Fruit fly (Drosophila melanogaster): Measurements from ENCODE around the gene eIF1A.

Gene eIF1A

dm6 chr3R:18292371-18292770 is 17.9 kb downstream of the eIF1A start:
- TF ChIP-seq insv (optimal IDR thresholded peaks at IDR 0.05), result no peak
- no peak for TF ChIP-seq psq (optimal IDR thresholded peaks at IDR 0.05)
- no peak for TF ChIP-seq h (optimal IDR thresholded peaks at IDR 0.05)
- no peak for TF ChIP-seq ttk (optimal IDR thresholded peaks at IDR 0.05)
- no peak for TF ChIP-seq Myc (optimal IDR thresholded peaks at IDR 0.05)
- TF ChIP-seq Sin3A (optimal IDR thresholded peaks at IDR 0.05), result no peak

- TF ChIP-seq ttk (optimal IDR thresholded peaks at IDR 0.05), result no peak
- TF ChIP-seq insv (optimal IDR thresholded peaks at IDR 0.05), result no peak
- no peak for TF ChIP-seq psq (optimal IDR thresholded peaks at IDR 0.05)
- no peak for TF ChIP-seq h (optimal IDR thresholded peaks at IDR 0.05)
- no peak for TF ChIP-seq Sin3A (optimal IDR thresholded peaks at IDR 0.05)
These were observed 20.0 kb downstream of the eIF1A start for dm6 chr3R:18294488-18294887.

DNA sequence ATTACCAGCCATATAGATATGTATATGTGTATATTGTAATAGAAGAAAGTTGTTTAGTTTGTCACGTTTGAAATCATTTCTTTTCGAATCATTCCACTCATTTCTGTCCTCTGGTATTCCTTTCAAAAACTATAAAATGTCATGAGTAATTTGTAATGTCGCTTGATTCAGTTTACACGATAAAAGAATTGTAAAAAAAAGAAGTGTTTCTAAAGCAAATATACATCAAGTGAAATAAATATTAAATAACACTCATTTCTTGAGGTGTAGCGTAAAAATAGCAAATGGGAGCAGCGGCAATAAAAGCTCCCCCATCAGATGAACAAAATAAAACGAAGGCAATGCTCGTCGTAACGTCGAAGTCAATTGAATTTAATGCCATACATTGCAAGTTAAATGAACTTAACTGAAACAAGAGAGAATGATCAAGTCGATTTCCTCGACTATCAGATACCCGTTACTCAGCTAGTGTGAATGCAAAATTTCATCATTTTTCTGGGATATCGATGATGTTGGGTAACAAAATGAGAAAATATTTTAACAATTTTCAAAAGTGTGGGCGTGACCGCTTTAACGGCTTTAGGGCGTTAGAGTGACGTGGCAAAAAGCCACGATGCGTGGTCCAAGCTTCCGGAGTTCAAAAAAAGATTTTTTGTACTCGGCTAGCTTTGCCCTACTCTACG is 20.9 kb downstream of the eIF1A start:
- TF ChIP-seq insv (optimal IDR thresholded peaks at IDR 0.05), result no peak
- TF ChIP-seq Myc (optimal IDR thresholded peaks at IDR 0.05), result no peak

dm6 chr3R:18296084-18296483 is 21.6 kb downstream of the eIF1A start:
- TF ChIP-seq psq (optimal IDR thresholded peaks at IDR 0.05), result no peak
- no peak for TF ChIP-seq insv (optimal IDR thresholded peaks at IDR 0.05)
- TF ChIP-seq h (optimal IDR thresholded peaks at IDR 0.05), result no peak
- TF ChIP-seq Sin3A (optimal IDR thresholded peaks at IDR 0.05), result no peak
- TF ChIP-seq ttk (optimal IDR thresholded peaks at IDR 0.05), result no peak
- no peak for TF ChIP-seq Myc (optimal IDR thresholded peaks at IDR 0.05)

DNA sequence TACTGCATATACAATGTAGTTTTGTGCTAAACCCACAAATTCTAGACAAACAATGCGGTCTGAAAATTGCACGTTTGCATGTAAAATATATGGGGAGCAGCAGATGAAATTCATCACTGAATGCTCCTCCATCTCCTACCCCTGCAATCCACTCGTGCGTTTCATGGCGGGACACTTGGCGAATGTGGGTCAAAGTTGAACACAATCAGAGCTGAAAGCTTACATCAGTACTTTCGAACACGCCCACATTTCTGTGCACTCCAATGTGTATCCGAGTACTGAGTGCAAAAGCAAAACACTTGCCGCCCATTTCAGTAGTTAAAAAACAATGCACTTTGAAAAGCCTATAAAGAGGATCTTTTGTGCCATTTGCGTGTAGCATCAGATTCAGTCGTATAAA is 22.3 kb downstream of the eIF1A start:
- TF ChIP-seq h (optimal IDR thresholded peaks at IDR 0.05) (no peak), Sin3A (optimal IDR thresholded peaks at IDR 0.05) (no peak), psq (optimal IDR thresholded peaks at IDR 0.05) (no peak), Myc (optimal IDR thresholded peaks at IDR 0.05) (no peak), ttk (optimal IDR thresholded peaks at IDR 0.05) (no peak), insv (optimal IDR thresholded peaks at IDR 0.05) (no peak)

dm6 chr3R:18297444-18298297 is 23.2 kb downstream of the eIF1A start:
- no peak for TF ChIP-seq Sin3A (optimal IDR thresholded peaks at IDR 0.05)
- no peak for TF ChIP-seq Myc (optimal IDR thresholded peaks at IDR 0.05)
- no peak for TF ChIP-seq psq (optimal IDR thresholded peaks at IDR 0.05)
- no peak for TF ChIP-seq h (optimal IDR thresholded peaks at IDR 0.05)
- TF ChIP-seq insv (optimal IDR thresholded peaks at IDR 0.05), result no peak
- TF ChIP-seq ttk (optimal IDR thresholded peaks at IDR 0.05), result no peak

DNA sequence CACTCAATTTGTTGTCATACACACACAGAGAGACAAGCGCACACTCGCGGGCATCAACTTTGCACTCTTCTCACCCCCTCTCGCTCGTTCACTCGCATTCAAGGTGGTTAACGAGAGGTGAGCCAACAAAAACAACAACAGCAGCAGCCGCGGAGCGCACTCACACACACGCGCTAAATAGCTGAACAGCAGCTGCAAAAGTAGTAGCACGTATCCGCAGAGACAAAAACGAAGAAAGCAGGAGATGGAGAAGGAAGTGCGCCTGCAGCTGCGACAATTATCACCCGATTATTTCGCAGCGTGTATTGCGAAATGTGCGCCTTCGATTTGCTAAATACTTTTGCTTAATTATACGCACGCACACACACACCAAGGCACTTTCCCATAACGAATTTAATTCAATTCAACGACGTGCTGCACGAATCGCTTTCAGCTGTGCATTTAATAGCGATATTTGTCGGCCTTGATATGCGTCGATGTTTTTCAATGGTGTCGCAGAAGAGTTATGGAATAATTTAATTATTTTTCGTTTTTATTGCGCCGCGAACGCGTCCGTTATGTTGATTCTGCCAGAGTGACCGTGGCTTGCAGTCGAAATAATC is 23.9 kb downstream of the eIF1A start:
- TF ChIP-seq psq (optimal IDR thresholded peaks at IDR 0.05), result no peak
- no peak for TF ChIP-seq insv (optimal IDR thresholded peaks at IDR 0.05)
- no peak for TF ChIP-seq h (optimal IDR thresholded peaks at IDR 0.05)
- TF ChIP-seq Sin3A (optimal IDR thresholded peaks at IDR 0.05), result no peak
- no peak for TF ChIP-seq ttk (optimal IDR thresholded peaks at IDR 0.05)
- TF ChIP-seq Myc (optimal IDR thresholded peaks at IDR 0.05), result no peak

dm6 chr3R:18298900-18299321 is 24.4 kb downstream of the eIF1A start, which contains the start of gene Dlc90F:
Gene Dlc90F, plus strand, starts transcription at chr3R:18299229.
- TF ChIP-seq ttk (optimal IDR thresholded peaks at IDR 0.05), result no peak
- TF ChIP-seq Sin3A (optimal IDR thresholded peaks at IDR 0.05), result no peak
- TF ChIP-seq insv (optimal IDR thresholded peaks at IDR 0.05), result no peak
- TF ChIP-seq h (optimal IDR thresholded peaks at IDR 0.05), result no peak
- TF ChIP-seq Myc (optimal IDR thresholded peaks at IDR 0.05), result no peak
- TF ChIP-seq psq (optimal IDR thresholded peaks at IDR 0.05), result no peak

DNA sequence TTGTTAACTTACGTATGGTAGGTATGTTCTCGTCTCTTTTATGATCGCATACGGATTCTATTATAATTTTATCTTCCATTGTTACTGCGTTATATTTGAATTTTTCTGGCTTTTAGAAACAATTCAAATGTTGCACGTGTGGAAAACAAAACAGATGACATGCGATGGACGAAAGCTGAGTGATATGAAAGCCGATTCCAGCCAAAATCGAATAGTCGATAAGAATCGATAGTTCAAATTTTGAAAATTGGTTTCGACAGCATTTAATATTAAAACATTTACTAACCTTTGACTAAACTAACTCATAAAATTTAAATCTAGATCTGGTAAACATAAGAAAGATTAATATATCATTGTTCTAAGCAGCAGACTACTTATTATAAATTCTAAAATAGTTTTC is 27.1 kb downstream of the eIF1A start, which contains the start of gene Polr1E:
Polr1E (minus strand) TSS at position 160 of the 400 bp plus-strand sequence.
- TF ChIP-seq h (optimal IDR thresholded peaks at IDR 0.05) (no peak), Sin3A (optimal IDR thresholded peaks at IDR 0.05) (no peak), psq (optimal IDR thresholded peaks at IDR 0.05) (no peak), insv (optimal IDR thresholded peaks at IDR 0.05) (no peak), Myc (optimal IDR thresholded peaks at IDR 0.05) (no peak), ttk (optimal IDR thresholded peaks at IDR 0.05) (no peak)

DNA sequence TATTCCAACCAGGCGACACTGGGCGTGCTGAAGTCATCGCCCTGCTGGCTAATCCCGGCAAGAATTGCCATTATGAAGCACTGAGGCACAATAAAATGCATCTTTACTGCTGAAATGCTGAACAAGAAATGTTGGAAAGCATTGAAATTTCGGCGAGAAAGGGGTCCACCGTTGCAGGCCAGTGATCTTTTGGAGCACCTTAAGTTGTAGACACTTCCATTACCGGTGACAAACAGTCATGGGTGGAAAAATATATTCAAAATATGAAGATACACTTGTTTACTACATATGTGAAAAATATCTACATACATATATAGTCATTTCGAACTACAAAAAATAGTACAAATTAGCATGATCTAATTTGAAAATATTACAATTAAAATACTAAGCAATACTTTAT is 28.3 kb downstream of the eIF1A start, which contains the start of gene CG7126:
CG7126 (minus strand) TSS at position 101 of the 400 bp plus-strand sequence.
- TF ChIP-seq ttk (optimal IDR thresholded peaks at IDR 0.05) (no peak), insv (optimal IDR thresholded peaks at IDR 0.05) (no peak), h (optimal IDR thresholded peaks at IDR 0.05) (no peak), Sin3A (optimal IDR thresholded peaks at IDR 0.05) (no peak), Myc (optimal IDR thresholded peaks at IDR 0.05) (no peak), psq (optimal IDR thresholded peaks at IDR 0.05) (no peak)

dm6 chr3R:18309910-18310309 is 35.4 kb downstream of the eIF1A start:
- TF ChIP-seq Myc (optimal IDR thresholded peaks at IDR 0.05) (no peak), Sin3A (optimal IDR thresholded peaks at IDR 0.05) (no peak), psq (optimal IDR thresholded peaks at IDR 0.05) (no peak), insv (optimal IDR thresholded peaks at IDR 0.05) (no peak), ttk (optimal IDR thresholded peaks at IDR 0.05) (no peak), h (optimal IDR thresholded peaks at IDR 0.05) (no peak)
